Worm (Caenorhabditis elegans) whole organism, L2 larva: ENCODE measurements around the gene srw-31.

Source experiments
- F13H6.1 ChIP-seq: sonication (generic microtip); optimal IDR thresholded peaks from 2 replicates; lab custom pipeline; 2016; ENCODE audit warnings: missing genetic modification characterization, missing compliant biosample characterization
- R02D3.7 ChIP-seq: fragments of 150-350 bp; optimal IDR thresholded peaks from 2 replicates; lab custom pipeline; 2014; ENCODE audit warnings: missing biosample characterization, missing genetic modification characterization
- Y55F3AM.14 ChIP-seq: fragments of 200-800 bp; sonication (Bioruptor generic); optimal IDR thresholded peaks from 2 replicates; lab custom pipeline; 2018; ENCODE audit warnings: mild to moderate bottlenecking, missing genetic modification characterization, missing compliant biosample characterization
- ZK546.5 ChIP-seq: sonication (generic microtip); optimal IDR thresholded peaks from 2 replicates; lab custom pipeline; 2017; ENCODE audit warnings: missing biosample characterization, missing genetic modification characterization
- ama-1 ChIP-seq: fragments of 150-350 bp; optimal IDR thresholded peaks from 2 replicates; lab custom pipeline; 2018; ENCODE audit warnings: inconsistent platforms
- blmp-1 ChIP-seq: sonication (generic microtip); optimal IDR thresholded peaks from 2 replicates; lab custom pipeline; 2017; ENCODE audit warnings: missing genetic modification characterization, mild to moderate bottlenecking, missing compliant biosample characterization, antibody characterized with exemption, moderate library complexity; ENCODE audit not compliant: insufficient read depth
- ceh-16 ChIP-seq: fragments of 150-350 bp; optimal IDR thresholded peaks from 2 replicates; lab custom pipeline; 2014; ENCODE audit warnings: missing biosample characterization, missing genetic modification characterization
- ceh-82 ChIP-seq: fragments of 150-350 bp; optimal IDR thresholded peaks from 2 replicates; lab custom pipeline; 2014; ENCODE audit warnings: missing biosample characterization, missing genetic modification characterization
- elt-1 ChIP-seq: fragments of 150-350 bp; optimal IDR thresholded peaks from 2 replicates; lab custom pipeline; 2014; ENCODE audit warnings: missing biosample characterization, missing genetic modification characterization
- fos-1 ChIP-seq: fragments of 150-350 bp; optimal IDR thresholded peaks from 2 replicates; lab custom pipeline; 2014; ENCODE audit warnings: missing biosample characterization, missing genetic modification characterization
- gmeb-1 ChIP-seq: fragments of 150-350 bp; optimal IDR thresholded peaks from 2 replicates; lab custom pipeline; 2014; ENCODE audit warnings: missing biosample characterization, missing genetic modification characterization
- lin-11 ChIP-seq: fragments of 150-350 bp; sonication (generic microtip); optimal IDR thresholded peaks from 2 replicates; lab custom pipeline; 2014; ENCODE audit warnings: missing biosample characterization, missing genetic modification characterization, inconsistent platforms, mixed read lengths
- lin-13 ChIP-seq: fragments of 150-350 bp; optimal IDR thresholded peaks from 2 replicates; lab custom pipeline; 2014; ENCODE audit warnings: missing biosample characterization, missing genetic modification reagents, missing genetic modification characterization
- lin-39 ChIP-seq: fragments of 150-350 bp; optimal IDR thresholded peaks from 2 replicates; lab custom pipeline; 2014; ENCODE audit warnings: missing biosample characterization, missing genetic modification reagents, missing genetic modification characterization
- lsy-2 ChIP-seq, 2 experiments: fragments of 150-350 bp in 1 of 2; sonication (generic microtip) in 1 of 2; optimal IDR thresholded peaks; 2 replicates each; lab custom pipeline; 2014 to 2017; ENCODE audit warnings: missing biosample characterization in 2 of 2, missing genetic modification characterization in 2 of 2
- mab-5 ChIP-seq: fragments of 150-350 bp; optimal IDR thresholded peaks from 2 replicates; lab custom pipeline; 2014; ENCODE audit warnings: missing biosample characterization, missing genetic modification characterization
- mbf-1 ChIP-seq: sonication (generic microtip); optimal IDR thresholded peaks from 2 replicates; lab custom pipeline; 2017; ENCODE audit warnings: missing biosample characterization, missing genetic modification characterization
- mdl-1 ChIP-seq, 2 experiments: fragments of 150-350 bp in 1 of 2; sonication (generic microtip) in 1 of 2; optimal IDR thresholded peaks; 2 replicates each; lab custom pipeline; 2017; ENCODE audit warnings: missing biosample characterization in 2 of 2, missing genetic modification characterization in 2 of 2
- nhr-12 ChIP-seq: fragments of 150-350 bp; optimal IDR thresholded peaks from 2 replicates; lab custom pipeline; 2014; ENCODE audit warnings: missing biosample characterization, missing genetic modification characterization
- nhr-21 ChIP-seq: fragments of 150-350 bp; optimal IDR thresholded peaks from 2 replicates; lab custom pipeline; 2014; ENCODE audit warnings: missing biosample characterization, missing genetic modification characterization
- nhr-237 ChIP-seq: fragments of 150-350 bp; optimal IDR thresholded peaks from 2 replicates; lab custom pipeline; 2014; ENCODE audit warnings: missing biosample characterization, missing genetic modification characterization
- nhr-25 ChIP-seq: fragments of 150-350 bp; sonication (generic microtip); optimal IDR thresholded peaks from 3 replicates; lab custom pipeline; 2014; ENCODE audit warnings: missing biosample characterization, missing genetic modification characterization
- nhr-6 ChIP-seq: fragments of 150-350 bp; optimal IDR thresholded peaks from 2 replicates; lab custom pipeline; 2014; ENCODE audit warnings: missing biosample characterization, missing genetic modification characterization
- nhr-77 ChIP-seq: fragments of 150-350 bp; optimal IDR thresholded peaks from 2 replicates; lab custom pipeline; 2014; ENCODE audit warnings: missing biosample characterization, missing genetic modification characterization
- peb-1 ChIP-seq: fragments of 150-350 bp; optimal IDR thresholded peaks from 2 replicates; lab custom pipeline; 2014; ENCODE audit warnings: missing biosample characterization, missing genetic modification characterization
- skn-1 ChIP-seq: sonication (generic microtip); optimal IDR thresholded peaks from 2 replicates; lab custom pipeline; 2017; ENCODE audit warnings: missing biosample characterization, missing genetic modification characterization
- sma-3 ChIP-seq: sonication (generic microtip); optimal IDR thresholded peaks from 2 replicates; lab custom pipeline; 2016; ENCODE audit warnings: missing genetic modification reagents, missing genetic modification characterization, missing compliant biosample characterization
- snpc-4 ChIP-seq: fragments of 150-350 bp; optimal IDR thresholded peaks from 2 replicates; lab custom pipeline; 2014; ENCODE audit warnings: missing biosample characterization, missing genetic modification characterization
- unc-39 ChIP-seq: fragments of 150-350 bp; optimal IDR thresholded peaks from 2 replicates; lab custom pipeline; 2014; ENCODE audit warnings: missing biosample characterization, missing genetic modification characterization
- unc-55 ChIP-seq: fragments of 150-350 bp; sonication (generic microtip); optimal IDR thresholded peaks from 3 replicates; lab custom pipeline; 2014; ENCODE audit warnings: missing biosample characterization, missing genetic modification reagents, missing genetic modification characterization
- unc-62 ChIP-seq: fragments of 150-350 bp; optimal IDR thresholded peaks from 2 replicates; lab custom pipeline; 2014; ENCODE audit warnings: missing biosample characterization, missing genetic modification reagents, missing genetic modification characterization
- ztf-1 ChIP-seq: fragments of 200-800 bp; sonication (Bioruptor generic); conservative IDR thresholded peaks from 2 replicates; pipeline ENCODE4 v1.3.6; 2022; ENCODE audit warnings: missing genetic modification characterization, missing compliant biosample characterization
- ztf-11 ChIP-seq: sonication (generic microtip); optimal IDR thresholded peaks from 2 replicates; lab custom pipeline; 2017; ENCODE audit warnings: missing biosample characterization, missing genetic modification characterization

The srw-31 gene

ce11 chrV:17508493-17508892 is 2.1 kb downstream of the srw-31 start, which contains the start of gene srw-32:
Gene srw-32, plus strand, starts transcription at chrV:17508793.
- no peak for TF ChIP-seq R02D3.7 (tag; lab: Kevin White, UChicago)
- TF ChIP-seq nhr-25 (tag; lab: Kevin White, UChicago) = no peak
- no peak for TF ChIP-seq lin-39 (tag; lab: Kevin White, UChicago)
- no peak for TF ChIP-seq skn-1 (tag; lab: Kevin White, UChicago)
- TF ChIP-seq ZK546.5 (tag; lab: Kevin White, UChicago) = no peak
- no peak for TF ChIP-seq unc-39
- TF ChIP-seq blmp-1 = no peak
- TF ChIP-seq nhr-237 (tag; lab: Kevin White, UChicago) = no peak
- TF ChIP-seq Y55F3AM.14 (GFP tag; lab: Kevin White, UChicago) = no peak
- TF ChIP-seq lin-11 (tag; lab: Kevin White, UChicago) = no peak
- no peak for TF ChIP-seq snpc-4
- TF ChIP-seq mdl-1 (tag; optimal IDR thresholded peaks at IDR 0.05; lab: Kevin White, UChicago) = no peak
- TF ChIP-seq nhr-12 (tag; lab: Kevin White, UChicago) = no peak
- TF ChIP-seq nhr-21 (tag; lab: Kevin White, UChicago) = no peak
- no peak for TF ChIP-seq ama-1 (lab: Kevin White, UChicago)

DNA sequence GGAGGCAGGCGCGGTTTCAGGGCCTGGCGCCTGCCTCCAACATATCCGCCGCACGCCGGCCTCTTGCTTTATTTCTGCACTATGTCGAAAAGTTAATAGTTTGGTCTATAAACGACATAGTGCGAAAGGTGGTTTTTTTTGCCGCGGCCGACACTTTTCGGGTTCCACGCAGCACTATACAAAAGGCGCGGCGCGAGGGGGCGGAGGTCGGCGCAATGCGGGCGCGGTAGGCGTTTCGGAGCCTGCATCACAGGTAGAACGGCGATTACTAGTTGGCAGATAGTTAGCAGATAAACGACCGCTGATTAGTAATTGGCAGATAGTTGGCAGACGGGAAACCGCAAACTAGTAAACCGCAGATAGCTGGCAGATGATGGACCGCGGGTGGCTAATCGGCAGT is 6.4 kb downstream of the srw-31 start:
- TF ChIP-seq lsy-2 (tag; optimal IDR thresholded peaks at IDR 0.05; lab: Kevin White, UChicago) = no peak

DNA sequence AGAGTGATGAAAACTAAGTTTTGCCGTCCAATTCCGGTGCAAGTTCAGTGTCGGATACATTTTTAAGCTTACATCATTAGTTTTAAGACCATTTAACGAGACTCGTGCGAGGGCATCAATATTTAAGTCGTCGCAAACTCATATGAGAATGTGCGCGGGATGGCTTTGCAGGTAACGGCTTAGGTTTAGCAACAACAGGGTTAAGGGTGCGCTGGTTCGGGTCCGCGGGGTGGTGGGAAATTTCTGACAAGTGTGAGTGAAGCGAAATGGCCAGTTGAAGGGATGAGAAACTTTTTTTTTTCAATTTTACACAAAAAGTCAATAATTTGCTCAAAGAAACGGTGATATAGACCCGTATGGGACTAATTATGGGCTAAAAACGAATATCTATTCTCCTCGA is 7.4 kb downstream of the srw-31 start:
- no peak for TF ChIP-seq ceh-16
- TF ChIP-seq ztf-1 = no peak
- TF ChIP-seq sma-3 (GFP tag; lab: Kevin White, UChicago) = no peak
- no peak for TF ChIP-seq ztf-11 (tag; lab: Kevin White, UChicago)
- no peak for TF ChIP-seq unc-55 (GFP tag; lab: Kevin White, UChicago)
- no peak for TF ChIP-seq nhr-6
- no peak for TF ChIP-seq gmeb-1
- TF ChIP-seq lin-13 (GFP tag; lab: Kevin White, UChicago) = no peak
- TF ChIP-seq ama-1 (lab: Kevin White, UChicago) = no peak
- TF ChIP-seq F13H6.1 = no peak
- TF ChIP-seq ZK546.5 (tag; lab: Kevin White, UChicago) = no peak

DNA sequence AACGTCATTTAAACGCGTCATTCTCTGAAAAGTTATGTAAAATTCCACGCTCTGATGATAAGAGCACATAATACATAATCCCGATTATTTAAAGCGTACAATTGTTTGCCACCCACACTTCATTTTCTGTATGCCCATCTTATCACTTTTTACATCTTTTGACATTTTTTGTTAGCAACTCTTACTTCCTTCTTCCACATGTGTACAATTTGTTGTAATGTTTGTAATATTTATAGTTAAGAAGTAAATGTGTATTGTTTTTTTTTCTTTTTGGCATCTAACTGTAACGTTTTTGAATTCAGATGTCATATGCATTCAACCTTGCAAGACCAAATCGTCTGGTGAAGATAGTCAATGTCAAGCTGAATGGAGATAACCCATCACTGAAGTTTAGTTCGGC is 14.3 kb downstream of the srw-31 start, which contains the start of gene fbxa-136:
TSS of gene fbxa-136 (plus strand) at position 301 of the 400 bp plus-strand sequence.
- TF ChIP-seq mab-5 (tag; lab: Kevin White, UChicago) = no peak
- TF ChIP-seq lsy-2 (tag; optimal IDR thresholded peaks at IDR 0.05; lab: Kevin White, UChicago) = no peak
- no peak for TF ChIP-seq F13H6.1
- TF ChIP-seq lin-39 (tag; lab: Kevin White, UChicago) = no peak
- TF ChIP-seq fos-1 (tag; lab: Kevin White, UChicago) = no peak
- no peak for TF ChIP-seq sma-3 (GFP tag; lab: Kevin White, UChicago)
- no peak for TF ChIP-seq nhr-25 (tag; lab: Kevin White, UChicago)
- TF ChIP-seq gmeb-1 = peak; percentile 26
- no peak for TF ChIP-seq peb-1 (tag; lab: Kevin White, UChicago)

DNA sequence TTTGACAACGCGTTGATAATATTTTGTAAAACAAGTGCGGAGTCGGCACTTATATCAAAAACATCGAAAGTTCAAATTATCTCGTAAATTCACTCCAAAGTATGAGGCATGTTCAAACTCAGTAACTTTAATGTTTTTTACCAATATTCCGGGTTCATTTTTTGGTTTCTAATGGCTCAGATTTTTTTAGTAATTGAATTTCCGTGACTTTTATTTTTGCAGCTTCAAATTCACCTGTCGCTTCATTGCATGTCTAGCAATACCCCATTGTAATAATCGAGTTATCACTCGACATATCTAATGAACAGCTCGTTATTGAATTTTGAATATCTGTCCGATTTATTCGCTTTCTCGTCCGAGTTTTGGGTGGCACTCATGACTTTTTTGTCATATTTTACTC is 21.3 kb downstream of the srw-31 start, which contains the start of gene srz-90:
TSS of gene srz-90 (plus strand) at position 301 of the 400 bp plus-strand sequence.
- no peak for TF ChIP-seq mab-5 (tag; lab: Kevin White, UChicago)
- no peak for TF ChIP-seq elt-1 (tag; lab: Kevin White, UChicago)
- no peak for TF ChIP-seq snpc-4
- no peak for TF ChIP-seq lin-39 (tag; lab: Kevin White, UChicago)
- TF ChIP-seq lin-11 (tag; lab: Kevin White, UChicago) = no peak
- no peak for TF ChIP-seq ztf-11 (tag; lab: Kevin White, UChicago)
- TF ChIP-seq nhr-77 (tag; lab: Kevin White, UChicago) = no peak
- TF ChIP-seq unc-62 (GFP tag; lab: Kevin White, UChicago) = no peak
- TF ChIP-seq unc-55 (GFP tag; lab: Kevin White, UChicago) = no peak
- no peak for TF ChIP-seq ceh-16
- no peak for TF ChIP-seq unc-39
- no peak for TF ChIP-seq skn-1 (tag; lab: Kevin White, UChicago)
- TF ChIP-seq ceh-82 (tag; lab: Kevin White, UChicago) = no peak
- TF ChIP-seq mbf-1 = no peak
- TF ChIP-seq, all 48 proteins: peak for 0
